Fruit fly (Drosophila melanogaster) S2 (cell line): ENCODE data around the gene CG7366.
"Not testable (repeated sequence)": the region's sequence is repeated elsewhere in the genome, so short reads cannot be mapped to it uniquely, and the experiment has no call there.

Source experiments
- CG8478 ChIP-seq: fragments of >200 bp; optimal IDR thresholded peaks from 2 replicates; lab custom pipeline; 2018
- CTCF ChIP-seq, 2 experiments: fragments of >200 bp; optimal IDR thresholded peaks; 2 replicates each; lab custom pipeline; 2018

Gene CG7366

DNA sequence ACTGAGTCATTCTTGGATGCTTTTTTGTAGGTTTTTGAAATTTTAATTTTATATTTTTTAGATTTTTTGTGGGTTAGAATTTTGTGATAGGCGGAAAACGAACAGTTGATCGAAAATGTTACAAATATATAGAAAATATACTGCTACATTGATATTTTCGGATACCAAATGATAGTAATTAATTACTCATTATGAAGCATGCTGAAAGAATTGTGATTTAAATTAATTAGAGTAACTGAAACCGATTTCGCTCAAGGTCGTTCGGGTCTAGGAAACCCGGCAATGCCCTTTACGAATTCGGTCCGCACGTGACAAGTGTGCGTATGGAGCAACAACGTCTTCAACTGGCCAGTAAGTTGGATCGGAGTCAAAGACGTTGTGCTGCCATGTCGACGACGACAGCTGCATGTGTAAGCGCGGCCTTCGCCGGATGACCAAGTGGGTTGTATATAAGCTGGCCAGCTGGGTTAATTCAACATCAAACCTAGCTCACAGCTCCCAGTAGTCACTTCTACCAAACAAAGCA, at the start of gene CG7366, which contains the start of gene CG13679:
Gene CG7366 (minus strand): TSS at position 101 of the 526 bp plus-strand sequence.
Gene CG13679 (plus strand): TSS at position 476 of the 526 bp plus-strand sequence.
- TF ChIP-seq CTCF (optimal IDR thresholded peaks at IDR 0.05; lab: Kevin White, UChicago) (no peak), CG8478 (lab: Kevin White, UChicago) (no peak)

DNA sequence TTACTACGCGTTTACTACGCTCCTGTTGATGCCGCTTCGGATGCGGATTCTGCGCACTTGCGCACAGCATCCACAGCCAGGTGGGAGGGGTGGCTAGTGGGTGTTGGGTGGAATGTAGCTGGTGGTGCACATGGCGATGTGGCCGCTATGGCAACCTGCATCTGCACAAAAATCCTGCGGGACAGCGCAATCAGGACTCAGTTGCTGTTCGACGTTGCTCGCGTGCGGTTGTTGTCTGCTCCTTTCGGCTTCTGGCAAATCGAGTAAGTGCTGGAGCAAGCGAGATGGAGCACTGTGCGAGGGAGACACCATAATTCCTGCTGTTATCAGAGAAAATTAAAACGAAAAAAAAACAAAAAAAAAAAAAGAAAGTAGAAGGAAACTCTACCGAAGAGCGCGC, 38.7 kb upstream of the CG7366 start:
- TF ChIP-seq CG8478 (lab: Kevin White, UChicago): no peak
- no peak for TF ChIP-seq CTCF (optimal IDR thresholded peaks at IDR 0.05; lab: Kevin White, UChicago)

DNA sequence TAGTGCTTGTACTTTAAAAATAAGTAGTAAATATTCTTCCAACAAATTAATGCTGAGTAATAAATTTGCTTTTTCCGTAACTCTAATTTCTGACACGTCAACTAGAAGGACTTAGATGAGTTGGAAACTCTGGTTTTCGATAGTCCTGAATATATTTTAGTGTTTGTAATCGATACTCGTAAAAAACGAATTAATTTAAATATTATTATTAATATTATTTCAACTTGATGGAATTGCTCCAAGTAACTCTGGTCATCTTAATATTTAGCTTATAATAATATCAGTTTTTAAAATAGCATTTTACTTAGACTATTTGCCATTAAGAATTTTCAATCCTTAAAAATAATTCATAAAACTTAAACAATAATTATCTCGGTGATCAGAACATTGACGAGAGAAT, 38.3 kb upstream of the CG7366 start, which contains the start of gene CG7213:
Gene CG7213 (minus strand): TSS at position 101 of the 400 bp plus-strand sequence.
- TF ChIP-seq CTCF (optimal IDR thresholded peaks at IDR 0.05; lab: Kevin White, UChicago) (no peak), CG8478 (lab: Kevin White, UChicago) (no peak)

DNA sequence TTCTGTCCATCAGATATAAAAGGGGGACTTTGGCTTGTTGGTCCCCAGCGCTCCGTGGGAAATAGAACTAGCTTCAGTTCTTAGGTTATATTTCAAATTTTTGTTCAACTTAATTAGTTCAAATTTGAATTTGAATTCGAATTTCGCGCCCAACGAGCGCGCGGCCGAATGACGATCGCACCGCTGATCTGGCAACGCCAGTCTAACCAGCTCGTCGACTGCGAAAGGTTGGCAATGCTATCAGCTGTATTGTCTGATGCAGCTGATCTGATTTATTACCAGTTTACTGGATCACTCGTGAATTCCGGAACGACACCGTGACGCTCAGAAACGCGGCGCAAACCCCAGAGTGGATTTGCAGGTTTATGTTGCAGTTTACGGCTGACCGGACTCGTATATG, 36.1 kb upstream of the CG7366 start, which contains the start of gene Dscam4:
Gene Dscam4 (plus strand): TSS at position 301 of the 400 bp plus-strand sequence.
- TF ChIP-seq CG8478 (lab: Kevin White, UChicago); CTCF (optimal IDR thresholded peaks at IDR 0.05; lab: Kevin White, UChicago): not testable (repeated sequence)

DNA sequence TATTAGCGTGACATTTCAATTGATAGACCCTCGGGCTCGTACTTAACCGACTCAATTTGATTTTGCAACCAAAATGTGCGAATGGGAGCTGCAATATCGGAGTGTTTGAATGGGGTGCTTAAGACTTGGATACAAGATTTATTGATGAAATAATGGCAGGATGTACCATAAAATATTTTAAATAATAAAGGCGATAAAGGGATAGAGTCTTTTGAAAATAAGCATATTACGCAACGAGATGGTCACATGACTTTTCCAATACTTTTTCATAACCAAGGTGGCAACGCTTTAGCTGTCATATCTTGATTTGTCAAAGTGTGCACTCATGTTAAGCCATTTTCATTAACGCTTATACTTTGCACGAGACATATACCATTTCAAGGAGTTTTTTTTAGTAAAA, 26.7 kb upstream of the CG7366 start, which contains the start of gene eIF4E3:
Gene eIF4E3 (plus strand): TSS at position 301 of the 400 bp plus-strand sequence.
- TF ChIP-seq CG8478 (lab: Kevin White, UChicago): no peak
- no peak for TF ChIP-seq CTCF (optimal IDR thresholded peaks at IDR 0.05; lab: Kevin White, UChicago)

DNA sequence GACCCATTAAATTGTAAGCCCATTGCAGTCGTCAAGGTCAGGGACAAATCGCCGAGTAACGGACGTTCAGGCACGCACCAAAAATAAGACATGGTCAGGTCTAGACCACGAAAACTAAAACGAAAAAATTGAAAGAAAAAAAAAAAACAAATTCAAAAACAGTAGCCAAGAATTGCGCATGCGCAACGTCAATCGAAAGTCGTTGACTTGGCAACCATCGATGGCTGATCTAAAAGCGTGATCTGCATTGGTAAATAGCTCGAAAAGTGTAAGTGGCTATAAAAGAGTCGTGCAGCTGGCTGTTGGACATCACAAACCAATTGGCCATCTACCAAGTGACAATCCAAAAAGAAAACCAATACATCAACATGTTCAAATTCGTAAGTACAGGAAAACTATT, 19.6 kb upstream of the CG7366 start, which contains the start of gene CG13678:
Gene CG13678 (plus strand): TSS at position 307 of the 400 bp plus-strand sequence.
- TF ChIP-seq CTCF (optimal IDR thresholded peaks at IDR 0.05; lab: Kevin White, UChicago) (no peak), CG8478 (lab: Kevin White, UChicago) (no peak)

- TF ChIP-seq CTCF (optimal IDR thresholded peaks at IDR 0.05; lab: Kevin White, UChicago): no peak
- no peak for TF ChIP-seq CG8478 (lab: Kevin White, UChicago)
Observed at dm6 chr3L:8219687-8220086, 17.5 kb upstream of the CG7366 start.

- TF ChIP-seq CTCF (optimal IDR thresholded peaks at IDR 0.05; lab: Kevin White, UChicago) (no peak), CG8478 (lab: Kevin White, UChicago) (no peak)
Observed at dm6 chr3L:8218883-8219282, 16.7 kb upstream of the CG7366 start, which contains the start of gene CG13674. Gene CG13674, minus strand, starts transcription at chr3L:8218983.

DNA sequence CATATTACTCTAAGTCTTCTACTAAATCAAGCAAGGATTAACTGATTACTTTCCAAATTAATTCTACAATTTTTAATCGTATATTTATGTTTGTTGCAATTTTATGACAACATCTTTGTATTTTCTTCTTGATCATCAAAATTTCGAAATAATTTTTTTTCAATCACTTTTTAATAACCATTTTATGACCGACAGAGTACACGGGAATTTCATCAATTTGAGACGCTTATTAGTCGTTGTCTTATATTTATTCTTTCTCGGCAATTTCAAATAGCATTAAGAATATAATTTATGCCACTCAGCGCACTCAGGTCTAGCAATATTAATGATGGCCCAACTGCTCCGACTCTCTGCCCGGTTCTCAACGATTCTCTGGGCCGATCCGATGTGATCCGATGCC, 12.8 kb upstream of the CG7366 start, which contains the start of gene CG8012:
Gene CG8012 (plus strand): TSS at position 301 of the 400 bp plus-strand sequence.
- TF ChIP-seq CG8478 (lab: Kevin White, UChicago) (no peak), CTCF (optimal IDR thresholded peaks at IDR 0.05; lab: Kevin White, UChicago) (no peak)

dm6 chr3L:8211590-8211989, 9.4 kb upstream of the CG7366 start, which contains the start of gene CG8006:
Gene CG8006, plus strand, starts transcription at chr3L:8211890.
- no peak for TF ChIP-seq CTCF (optimal IDR thresholded peaks at IDR 0.05; lab: Kevin White, UChicago)
- no peak for TF ChIP-seq CG8478 (lab: Kevin White, UChicago)

- TF ChIP-seq CTCF (optimal IDR thresholded peaks at IDR 0.05; lab: Kevin White, UChicago) (no peak), CG8478 (lab: Kevin White, UChicago) (no peak)
Observed at dm6 chr3L:8210596-8210995, 8.4 kb upstream of the CG7366 start, which contains the start of gene tut. Gene tut, minus strand, starts transcription at chr3L:8210743.

DNA sequence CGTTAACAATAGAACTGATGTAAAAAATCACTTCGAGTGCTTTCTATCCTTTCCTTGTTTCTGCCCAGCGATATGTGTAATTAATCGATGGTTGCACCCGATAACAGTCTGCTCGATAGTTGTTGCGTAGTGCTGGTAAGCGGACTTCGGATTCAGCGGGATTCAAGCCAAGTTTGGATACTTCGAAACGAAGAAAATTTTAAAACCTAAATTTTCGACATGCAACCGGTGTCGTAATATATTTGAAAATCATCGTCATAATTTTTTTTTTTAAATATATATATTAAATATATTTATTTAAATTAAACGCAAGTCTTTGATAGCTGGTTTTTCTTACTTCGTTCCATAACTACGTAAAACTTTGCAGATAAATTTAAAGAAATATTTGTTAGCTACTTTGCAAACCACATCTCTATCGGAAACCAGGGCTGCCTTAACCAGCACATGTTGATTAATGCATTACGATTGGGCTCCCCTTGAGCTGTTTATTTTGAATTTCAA, 4.4 kb downstream of the CG7366 start, which contains the start of the genes UbcE2M and Dhps:
Gene UbcE2M (minus strand): TSS at position 209 of the 501 bp plus-strand sequence.
Gene Dhps (plus strand): TSS at position 429 of the 501 bp plus-strand sequence.
- TF ChIP-seq CG8478 (lab: Kevin White, UChicago) (no peak), CTCF (optimal IDR thresholded peaks at IDR 0.05; lab: Kevin White, UChicago) (no peak)

DNA sequence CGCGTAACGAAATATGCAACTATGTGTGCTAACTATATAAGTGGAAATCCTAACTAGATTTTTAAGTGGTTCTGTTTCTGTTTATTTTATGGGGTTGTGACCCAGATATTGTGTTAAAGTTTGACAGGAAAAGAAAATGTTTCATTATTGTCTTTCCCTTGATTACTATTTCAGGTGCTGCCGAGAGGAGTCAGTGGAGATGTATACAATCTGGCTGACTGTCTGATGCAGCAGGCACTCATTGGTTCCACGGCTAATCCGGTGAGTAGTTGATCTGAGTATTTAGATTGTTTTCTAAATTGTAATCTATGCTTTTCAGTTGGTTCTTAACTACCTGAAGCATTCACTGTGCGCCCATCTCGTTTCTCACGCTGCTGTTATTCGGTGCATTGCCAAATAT, 9.2 kb downstream of the CG7366 start, which contains the start of gene CG7387:
Gene CG7387 (minus strand): TSS at position 101 of the 400 bp plus-strand sequence.
- TF ChIP-seq CTCF (optimal IDR thresholded peaks at IDR 0.05; lab: Kevin White, UChicago) (no peak), CG8478 (lab: Kevin White, UChicago) (no peak)

- TF ChIP-seq CG8478 (lab: Kevin White, UChicago) (no peak), CTCF (optimal IDR thresholded peaks at IDR 0.05; lab: Kevin White, UChicago) (no peak)
Observed at dm6 chr3L:8191042-8191613, 11.1 kb downstream of the CG7366 start, which contains the start of gene MED24. Gene MED24, plus strand, starts transcription at chr3L:8191270.

DNA sequence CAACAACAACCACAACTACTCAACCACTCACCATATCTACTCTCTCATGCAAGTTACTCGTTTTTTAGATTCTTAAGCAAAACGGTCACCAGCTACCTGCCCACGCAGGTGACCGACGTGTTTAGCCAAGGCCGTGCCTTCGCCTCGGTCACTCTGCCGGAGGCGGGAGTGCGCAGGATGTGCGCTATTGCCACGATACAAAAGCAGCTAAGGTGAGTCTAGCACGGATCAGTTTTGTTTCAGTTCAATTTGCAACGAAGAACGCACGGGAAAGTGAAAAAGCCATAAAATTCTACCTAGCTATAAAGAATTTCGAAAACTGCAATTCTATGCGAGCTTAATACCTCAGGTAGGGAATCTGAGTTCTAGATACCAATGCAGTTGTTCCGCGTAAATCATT, 13.0 kb downstream of the CG7366 start:
- no peak for TF ChIP-seq CTCF (optimal IDR thresholded peaks at IDR 0.05; lab: Kevin White, UChicago)
